Fruit fly (Drosophila melanogaster) whole organism, embryonic: ENCODE measurements around the gene mRpL40.

Source experiments
- Adf1 ChIP-seq: fragments of 200-800 bp; sonication (Bioruptor generic); IDR thresholded peaks from 2 replicates; pipeline ENCODE4 v1.3.6; 2022; ENCODE audit warnings: missing biosample characterization, missing genetic modification characterization
- Atf3 ChIP-seq: fragments of 200-800 bp; sonication (Bioruptor generic); optimal IDR thresholded peaks from 3 replicates; lab custom pipeline; 2016; ENCODE audit warnings: missing biosample characterization, missing genetic modification characterization
- Atf6 ChIP-seq: fragments of 200-800 bp; sonication (Bioruptor generic); IDR thresholded peaks from 2 replicates; pipeline ENCODE4 v1.3.6; 2022; ENCODE audit warnings: missing biosample characterization, missing genetic modification characterization
- BEAF-32 ChIP-seq: fragments of 200-800 bp; sonication (Bioruptor generic); optimal IDR thresholded peaks from 3 replicates; lab custom pipeline; 2017; ENCODE audit warnings: missing biosample characterization, missing genetic modification characterization, mild to moderate bottlenecking, moderate library complexity, missing genetic modification reagents
- Blimp-1 ChIP-seq: fragments of 200-800 bp; sonication (Bioruptor generic); optimal IDR thresholded peaks from 3 replicates; lab custom pipeline; 2018; ENCODE audit warnings: missing biosample characterization, missing genetic modification characterization, mild to moderate bottlenecking, moderate library complexity, missing genetic modification reagents
- BtbVII ChIP-seq: fragments of 200-800 bp; sonication (Bioruptor generic); optimal IDR thresholded peaks from 3 replicates; lab custom pipeline; 2017; ENCODE audit warnings: missing biosample characterization, mild to moderate bottlenecking, missing genetic modification characterization
- CG10147 ChIP-seq: fragments of 200-800 bp; sonication (Bioruptor generic); optimal IDR thresholded peaks from 2 replicates; lab custom pipeline; 2019; ENCODE audit warnings: missing biosample characterization, mild to moderate bottlenecking, missing genetic modification characterization, moderate library complexity
- CG10959 ChIP-seq: fragments of 200-800 bp; sonication (Bioruptor generic); IDR thresholded peaks from 2 replicates; pipeline ENCODE4 v1.3.6; 2022; ENCODE audit warnings: missing biosample characterization, missing genetic modification characterization
- CG12155 ChIP-seq: fragments of 200-800 bp; sonication (Bioruptor generic); optimal IDR thresholded peaks from 3 replicates; lab custom pipeline; 2016; ENCODE audit warnings: missing biosample characterization, missing genetic modification characterization
- CG12236 ChIP-seq: fragments of 200-800 bp; sonication (Bioruptor generic); optimal IDR thresholded peaks from 2 replicates; lab custom pipeline; 2016; ENCODE audit warnings: missing biosample characterization, missing genetic modification characterization
- CG13624 ChIP-seq: fragments of 200-800 bp; sonication (Bioruptor generic); optimal IDR thresholded peaks from 2 replicates; lab custom pipeline; 2016; ENCODE audit warnings: missing biosample characterization, missing genetic modification characterization
- CG13775 ChIP-seq: fragments of 200-800 bp; sonication (Bioruptor generic); optimal IDR thresholded peaks from 3 replicates; lab custom pipeline; 2017; ENCODE audit warnings: missing biosample characterization, mild to moderate bottlenecking, missing genetic modification characterization
- CG14710 ChIP-seq: fragments of 200-800 bp; sonication (Bioruptor generic); optimal IDR thresholded peaks from 3 replicates; lab custom pipeline; 2019; ENCODE audit warnings: missing biosample characterization, mild to moderate bottlenecking, missing genetic modification characterization, moderate library complexity
- CG14860 ChIP-seq: fragments of 200-800 bp; sonication (Bioruptor generic); IDR thresholded peaks from 3 replicates; pipeline ENCODE4 v1.3.6; 2022; ENCODE audit warnings: missing biosample characterization, missing genetic modification characterization; ENCODE audit not compliant: partially characterized antibody
- CG1603 ChIP-seq: fragments of 200-800 bp; sonication (Bioruptor generic); optimal IDR thresholded peaks from 2 replicates; lab custom pipeline; 2019; ENCODE audit warnings: missing biosample characterization, mild to moderate bottlenecking, missing genetic modification characterization, moderate library complexity
- CG32772 ChIP-seq: fragments of 200-800 bp; sonication (Bioruptor generic); IDR thresholded peaks from 2 replicates; pipeline ENCODE4 v1.3.6; 2022; ENCODE audit warnings: missing biosample characterization, missing genetic modification characterization
- CG3726 ChIP-seq: fragments of 200-800 bp; sonication (Bioruptor generic); IDR thresholded peaks from 3 replicates; pipeline ENCODE4, ENCODE4 v1.3.6; 2022; ENCODE audit warnings: missing biosample characterization, missing genetic modification characterization
- CG5180 ChIP-seq: fragments of 200-800 bp; sonication (Bioruptor generic); optimal IDR thresholded peaks from 3 replicates; lab custom pipeline; 2017; ENCODE audit warnings: missing biosample characterization, missing genetic modification characterization, mild to moderate bottlenecking, moderate library complexity, missing genetic modification reagents
- CG8089 ChIP-seq: fragments of 200-800 bp; sonication (Bioruptor generic); optimal IDR thresholded peaks from 3 replicates; lab custom pipeline; 2016; ENCODE audit warnings: missing biosample characterization, missing genetic modification characterization
- CG9932 ChIP-seq: fragments of 200-800 bp; sonication (Bioruptor generic); IDR thresholded peaks from 2 replicates; pipeline ENCODE4 v1.3.6; 2022; ENCODE audit warnings: missing biosample characterization, missing genetic modification characterization
- D19B ChIP-seq: fragments of 200-800 bp; sonication (Bioruptor generic); optimal IDR thresholded peaks from 2 replicates; lab custom pipeline; 2017; ENCODE audit warnings: missing biosample characterization, mild to moderate bottlenecking, missing genetic modification characterization
- Dp ChIP-seq: fragments of 200-800 bp; sonication (Bioruptor generic); optimal IDR thresholded peaks from 2 replicates; lab custom pipeline; 2018; ENCODE audit warnings: missing biosample characterization, mild to moderate bottlenecking, missing genetic modification characterization, moderate library complexity
- Drgx ChIP-seq: fragments of 200-800 bp; sonication (Bioruptor generic); IDR thresholded peaks from 2 replicates; pipeline ENCODE4 v1.3.6; 2022; ENCODE audit warnings: missing biosample characterization, missing genetic modification characterization
- E2f2 ChIP-seq: fragments of 200-800 bp; sonication (Bioruptor generic); IDR thresholded peaks from 2 replicates; pipeline ENCODE4 v1.3.6; 2022; ENCODE audit warnings: missing biosample characterization, missing genetic modification characterization
- Hey ChIP-seq: fragments of 200-800 bp; sonication (Bioruptor generic); optimal IDR thresholded peaks from 3 replicates; lab custom pipeline; 2018; ENCODE audit warnings: missing biosample characterization, mild to moderate bottlenecking, missing genetic modification characterization
- HmgD ChIP-seq: fragments of 200-800 bp; sonication (Bioruptor generic); optimal IDR thresholded peaks from 3 replicates; lab custom pipeline; 2016; ENCODE audit warnings: missing biosample characterization, missing genetic modification characterization
- Meics ChIP-seq: fragments of 200-800 bp; sonication (Bioruptor generic); optimal IDR thresholded peaks from 2 replicates; lab custom pipeline; 2017; ENCODE audit warnings: missing biosample characterization, mild to moderate bottlenecking, missing genetic modification characterization
- Six4 ChIP-seq: fragments of 200-800 bp; sonication (Bioruptor generic); optimal IDR thresholded peaks from 2 replicates; lab custom pipeline; 2016; ENCODE audit warnings: missing biosample characterization, missing genetic modification characterization
- Stat92E ChIP-seq, 3 experiments: fragments of >200 bp in 2 of 3; fragments of 200-800 bp in 1 of 3; sonication (Bioruptor generic) in 1 of 3; optimal IDR thresholded peaks; 2 replicates each; lab custom pipeline; 2017 to 2019; ENCODE audit warnings: missing biosample characterization in 3 of 3, missing genetic modification characterization in 3 of 3, mild to moderate bottlenecking in 1 of 3, moderate library complexity in 1 of 3
- TFAM ChIP-seq: fragments of 200-800 bp; sonication (Bioruptor generic); optimal IDR thresholded peaks from 2 replicates; lab custom pipeline; 2017; ENCODE audit warnings: missing biosample characterization, missing genetic modification characterization, inconsistent platforms
- abd-A ChIP-seq: fragments of 200-800 bp; sonication (Bioruptor generic); optimal IDR thresholded peaks from 3 replicates; lab custom pipeline; 2019; ENCODE audit warnings: missing biosample characterization, mild to moderate bottlenecking, missing genetic modification characterization, moderate library complexity
- amos ChIP-seq: fragments of 200-800 bp; sonication (Bioruptor generic); IDR thresholded peaks from 2 replicates; pipeline ENCODE4 v1.3.6; 2022; ENCODE audit warnings: missing biosample characterization, missing genetic modification characterization; ENCODE audit not compliant: partially characterized antibody
- aop ChIP-seq: fragments of 200-800 bp; sonication (Bioruptor generic); IDR thresholded peaks from 2 replicates; pipeline ENCODE4 v1.3.6; 2022; ENCODE audit warnings: missing biosample characterization, missing genetic modification characterization
- ash1 ChIP-seq: fragments of 200-800 bp; sonication (Bioruptor generic); optimal IDR thresholded peaks from 2 replicates; lab custom pipeline; 2018; ENCODE audit warnings: missing biosample characterization, mild to moderate bottlenecking, missing genetic modification characterization
- bowl ChIP-seq: fragments of 200-800 bp; sonication (Bioruptor generic); IDR thresholded peaks from 2 replicates; pipeline ENCODE4 v1.3.6; 2022; ENCODE audit warnings: missing biosample characterization, missing genetic modification characterization
- chm ChIP-seq: fragments of 200-800 bp; sonication (Bioruptor generic); IDR thresholded peaks from 2 replicates; pipeline ENCODE4 v1.3.6; 2022; ENCODE audit warnings: missing biosample characterization, missing genetic modification characterization
- crc ChIP-seq: fragments of 200-800 bp; sonication (Bioruptor generic); optimal IDR thresholded peaks from 2 replicates; lab custom pipeline; 2016; ENCODE audit warnings: missing biosample characterization, missing genetic modification characterization
- crol ChIP-seq: fragments of 200-800 bp; sonication (Bioruptor generic); IDR thresholded peaks from 2 replicates; pipeline ENCODE4 v1.3.6; 2022; ENCODE audit warnings: missing biosample characterization, missing genetic modification characterization
- dan ChIP-seq: fragments of 200-800 bp; sonication (Bioruptor generic); IDR thresholded peaks from 2 replicates; pipeline ENCODE4 v1.3.6; 2022; ENCODE audit warnings: missing biosample characterization, missing genetic modification characterization
- gcm ChIP-seq: fragments of 200-800 bp; sonication (Bioruptor generic); optimal IDR thresholded peaks from 2 replicates; lab custom pipeline; 2019; ENCODE audit warnings: missing biosample characterization, mild to moderate bottlenecking, missing genetic modification characterization, moderate library complexity
- gfzf ChIP-seq: fragments of 200-800 bp; sonication (Bioruptor generic); optimal IDR thresholded peaks from 2 replicates; lab custom pipeline; 2016; ENCODE audit warnings: missing biosample characterization, mild to moderate bottlenecking, missing genetic modification characterization, moderate library complexity
- grau ChIP-seq: fragments of 200-800 bp; optimal IDR thresholded peaks from 3 replicates; lab custom pipeline; 2019; ENCODE audit warnings: missing biosample characterization, mild to moderate bottlenecking, missing genetic modification characterization, moderate library complexity
- hkb ChIP-seq, 2 experiments: fragments of 200-800 bp in 1 of 2; fragments of >200 bp in 1 of 2; sonication (Bioruptor generic) in 1 of 2; IDR thresholded peaks in 1 of 2; optimal IDR thresholded peaks in 1 of 2; 2 replicates each; pipeline versions ENCODE4 v1.3.6 to Lab custom; 2017 to 2022; ENCODE audit warnings: missing biosample characterization in 1 of 2, missing genetic modification characterization in 1 of 2
- hth ChIP-seq: fragments of >200 bp; optimal IDR thresholded peaks from 2 replicates; lab custom pipeline; 2017; ENCODE audit warnings: inconsistent platforms
- nerfin-2 ChIP-seq: fragments of 200-800 bp; sonication (Bioruptor generic); IDR thresholded peaks from 2 replicates; pipeline ENCODE4 v1.3.6; 2022; ENCODE audit warnings: missing biosample characterization, missing genetic modification characterization; ENCODE audit not compliant: partially characterized antibody
- nom ChIP-seq: fragments of 200-800 bp; sonication (Bioruptor generic); optimal IDR thresholded peaks from 2 replicates; lab custom pipeline; 2017; ENCODE audit warnings: missing biosample characterization, missing genetic modification characterization, mild to moderate bottlenecking, moderate library complexity, missing genetic modification reagents
- pfk ChIP-seq: fragments of 200-800 bp; sonication (Bioruptor generic); optimal IDR thresholded peaks from 2 replicates; lab custom pipeline; 2018; ENCODE audit warnings: missing biosample characterization, mild to moderate bottlenecking, missing genetic modification characterization, moderate library complexity
- usp ChIP-seq: fragments of >200 bp; optimal IDR thresholded peaks from 2 replicates; lab custom pipeline; 2017; ENCODE audit warnings: missing biosample characterization, missing genetic modification characterization
- vfl ChIP-seq: fragments of 200-800 bp; sonication (Bioruptor generic); optimal IDR thresholded peaks from 2 replicates; lab custom pipeline; 2016; ENCODE audit warnings: missing biosample characterization, missing genetic modification characterization
- vvl ChIP-seq: fragments of 200-800 bp; sonication (Bioruptor generic); IDR thresholded peaks from 2 replicates; pipeline ENCODE4 v1.3.6; 2022; ENCODE audit warnings: missing biosample characterization, missing genetic modification characterization

The mRpL40 gene

DNA sequence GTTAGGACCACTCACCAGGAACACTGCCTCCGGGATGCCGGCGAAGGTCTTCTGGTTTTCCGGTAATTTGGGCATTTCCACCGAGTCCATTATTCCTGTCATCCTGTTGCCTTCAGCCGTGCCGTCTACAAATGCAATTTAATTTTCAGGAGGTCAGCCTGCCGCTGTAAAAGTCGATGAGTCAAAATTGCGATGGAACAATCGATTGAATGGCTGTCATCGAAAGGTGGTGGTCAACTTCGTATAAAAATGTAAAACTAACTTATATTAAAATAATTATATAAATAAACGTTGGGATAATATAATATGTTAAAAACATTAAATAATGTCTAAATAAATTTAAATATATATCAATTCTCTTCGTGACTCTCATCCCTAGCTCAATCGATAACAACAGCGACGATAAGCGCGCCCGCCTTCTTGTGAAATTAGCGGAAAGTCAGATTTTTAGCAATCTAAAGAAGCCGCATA lies 2.0 kb downstream of the mRpL40 start, which contains the start of the genes mgr and Irbp (continued):
- peak; percentile 65 for TF ChIP-seq vfl
- peak; percentile 82 for TF ChIP-seq BtbVII (GFP tag; lab: Kevin White, UChicago)
- peak; percentile 90 for TF ChIP-seq CG10959 (GFP tag; lab: Robert Waterston, UW)
- TF ChIP-seq usp (GFP tag; lab: Kevin White, UChicago): no peak
- TF ChIP-seq Hey (tag; lab: Kevin White, UChicago): no peak
- no peak for TF ChIP-seq CG8089
- peak; percentile 94 for TF ChIP-seq CG32772 (GFP tag; lab: Robert Waterston, UW)
- TF ChIP-seq CG14860 (GFP tag; lab: Robert Waterston, UW): peak; percentile 85
- TF ChIP-seq Meics (GFP tag; lab: Kevin White, UChicago): peak; percentile 91
- TF ChIP-seq gcm: peak; percentile 93
- peak; percentile 91 for TF ChIP-seq Atf6
- TF ChIP-seq crol (GFP tag; lab: Robert Waterston, UW): peak; percentile 68
- no peak for TF ChIP-seq Atf3 (GFP tag; lab: Kevin White, UChicago)
- peak; percentile 74 for TF ChIP-seq amos (GFP tag; lab: Robert Waterston, UW)
- TF ChIP-seq CG12155 (GFP tag; lab: Kevin White, UChicago): peak; percentile 87
- no peak for TF ChIP-seq HmgD (GFP tag; lab: Kevin White, UChicago)
- TF ChIP-seq vvl (GFP tag; lab: Robert Waterston, UW): peak; percentile 97
- peak; percentile 75 for TF ChIP-seq BEAF-32 (GFP tag; lab: Kevin White, UChicago)
- TF ChIP-seq pfk: no peak
- TF ChIP-seq E2f2 (GFP tag; lab: Robert Waterston, UW): peak; percentile 87
- peak; percentile 94 for TF ChIP-seq CG14710 (tag; lab: Kevin White, UChicago)
- TF ChIP-seq nerfin-2 (GFP tag; lab: Robert Waterston, UW): peak; percentile 69
- TF ChIP-seq hth (lab: Kevin White, UChicago): no peak
- no peak for TF ChIP-seq CG12236 (GFP tag; lab: Kevin White, UChicago)
- TF ChIP-seq ash1: peak; percentile 36
- TF ChIP-seq D19B: peak; percentile 72
- peak; percentile 68 for TF ChIP-seq Dp
- TF ChIP-seq CG5180 (GFP tag; lab: Kevin White, UChicago): no peak
- peak in 1 of 3 experiments; percentile 77 for TF ChIP-seq Stat92E (GFP tag; optimal IDR thresholded peaks at IDR 0.05; lab: Kevin White, UChicago)
- no peak for TF ChIP-seq CG1603 (tag; lab: Kevin White, UChicago)
- TF ChIP-seq CG13624 (GFP tag; lab: Kevin White, UChicago): peak; percentile 14
- no peak for TF ChIP-seq aop (GFP tag; lab: Robert Waterston, UW)
- peak; percentile 84 for TF ChIP-seq chm (GFP tag; lab: Robert Waterston, UW)
- no peak for TF ChIP-seq gfzf
- TF ChIP-seq CG10147 (GFP tag; lab: Kevin White, UChicago): peak; percentile 92
- TF ChIP-seq dan (GFP tag; lab: Robert Waterston, UW): peak; percentile 46; the same call in 1 of the 2 replicates
- peak; percentile 91 for TF ChIP-seq Drgx (GFP tag; lab: Robert Waterston, UW)
- peak; percentile 98 for TF ChIP-seq CG9932 (GFP tag; lab: Robert Waterston, UW)
- TF ChIP-seq CG13775: peak; percentile 95
- no peak for TF ChIP-seq crc
- no peak for TF ChIP-seq hkb (optimal IDR thresholded peaks at IDR 0.05; lab: Kevin White, UChicago)
- peak; percentile 93 for TF ChIP-seq hkb (GFP tag; IDR thresholded peaks at IDR 0.05; lab: Robert Waterston, UW)
- TF ChIP-seq nom: peak; percentile 72
- TF ChIP-seq Adf1 (GFP tag; lab: Robert Waterston, UW): peak; percentile 76; the same call in 1 of the 2 replicates
- TF ChIP-seq grau (tag; lab: Kevin White, UChicago): peak; percentile 92
- TF ChIP-seq abd-A (tag; lab: Kevin White, UChicago): no peak
- TF ChIP-seq Six4: peak; percentile 87
- peak; percentile 91 for TF ChIP-seq Blimp-1
- TF ChIP-seq TFAM (GFP tag; lab: Kevin White, UChicago): peak; percentile 3
- peak; percentile 85 for TF ChIP-seq CG3726
- peak; percentile 84 for TF ChIP-seq bowl (GFP tag; lab: Robert Waterston, UW)
